Worm (Caenorhabditis elegans): ENCODE data around the gene kin-19.

- no peak for TF ChIP-seq med-1 (GFP tag; optimal IDR thresholded peaks at IDR 0.05; ENCODE audit: insufficient read depth)
- TF ChIP-seq ztf-29 (GFP tag; IDR thresholded peaks at IDR 0.05), result no peak
- no peak for TF ChIP-seq ztf-23 (GFP tag; IDR thresholded peaks at IDR 0.05)
- TF ChIP-seq T22C8.4 (GFP tag; IDR thresholded peaks at IDR 0.05), result no peak
- TF ChIP-seq ref-1 (GFP tag; conservative IDR thresholded peaks at IDR 0.05), result no peak
- TF ChIP-seq cog-1 (tag; optimal IDR thresholded peaks at IDR 0.05), result no peak
Observed at ce11 chrIII:4106611-4107010, 20.2 kb upstream of the kin-19 start.
